Worm (Caenorhabditis elegans) whole organism, L4/young adult: Measurements from ENCODE around the gene fbxa-127.

Experiments used
- W03F9.2 ChIP-seq: fragments of 150-350 bp; optimal IDR thresholded peaks from 2 replicates; lab custom pipeline; 2014; ENCODE audit warnings: missing biosample characterization, missing genetic modification characterization
- dao-5 ChIP-seq: sonication (generic microtip); optimal IDR thresholded peaks from 2 replicates; lab custom pipeline; 2016; ENCODE audit warnings: missing genotype, missing genetic modification characterization, moderate library complexity, missing compliant biosample characterization
- him-1 ChIP-seq: sonication (generic microtip); optimal IDR thresholded peaks from 2 replicates; lab custom pipeline; 2016; ENCODE audit warnings: missing genotype, missing genetic modification reagents, missing genetic modification characterization, missing compliant biosample characterization

The fbxa-127 gene

DNA sequence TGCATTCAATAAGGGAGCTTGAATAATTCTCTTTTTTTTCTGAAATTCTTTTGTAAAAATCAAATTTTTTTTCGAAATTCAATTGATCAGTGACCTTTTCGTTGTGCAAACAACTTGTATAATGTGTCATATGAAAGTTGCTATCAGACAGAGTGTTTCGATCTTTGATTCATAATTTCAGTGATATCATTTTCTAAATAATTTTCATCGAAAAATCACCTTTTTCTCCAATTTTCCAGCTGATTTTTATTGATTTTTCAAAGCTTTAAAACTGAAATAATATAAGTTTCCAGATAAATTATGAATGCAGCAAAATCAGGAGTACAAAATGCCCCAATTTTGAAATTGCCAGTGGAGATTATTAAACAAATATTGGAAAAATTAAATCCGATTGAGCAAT lies at the start of gene fbxa-127:
Gene fbxa-127 (plus strand): TSS at position 301 of the 400 bp plus-strand sequence.
- no peak for TF ChIP-seq W03F9.2 (tag; lab: Kevin White, UChicago)
- TF ChIP-seq him-1 (tag; lab: Kevin White, UChicago): no peak
- no peak for TF ChIP-seq dao-5 (tag; lab: Kevin White, UChicago)

DNA sequence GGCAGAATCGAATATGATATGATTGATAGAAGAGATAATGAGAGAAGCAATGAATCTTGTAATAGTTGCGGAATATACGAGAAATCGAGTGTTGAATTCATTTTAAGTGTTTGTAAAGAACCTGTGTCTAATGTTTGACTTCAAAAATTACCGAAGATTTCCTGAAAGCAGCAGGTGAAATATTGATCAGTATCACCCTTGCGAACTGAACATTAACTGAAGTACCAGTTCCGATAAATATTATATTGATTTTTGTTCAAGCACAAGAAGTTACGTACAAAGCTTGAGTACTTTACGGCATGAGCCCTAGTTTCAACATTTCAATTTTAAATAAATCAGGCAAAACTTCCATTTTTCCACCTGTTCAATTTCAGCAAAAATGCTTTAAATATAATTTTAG lies 49.3 kb upstream of the fbxa-127 start, which contains the start of gene srz-103:
Gene srz-103 (minus strand): TSS at position 101 of the 400 bp plus-strand sequence.
- TF ChIP-seq dao-5 (tag; lab: Kevin White, UChicago) (no peak), W03F9.2 (tag; lab: Kevin White, UChicago) (no peak), him-1 (tag; lab: Kevin White, UChicago) (no peak)

DNA sequence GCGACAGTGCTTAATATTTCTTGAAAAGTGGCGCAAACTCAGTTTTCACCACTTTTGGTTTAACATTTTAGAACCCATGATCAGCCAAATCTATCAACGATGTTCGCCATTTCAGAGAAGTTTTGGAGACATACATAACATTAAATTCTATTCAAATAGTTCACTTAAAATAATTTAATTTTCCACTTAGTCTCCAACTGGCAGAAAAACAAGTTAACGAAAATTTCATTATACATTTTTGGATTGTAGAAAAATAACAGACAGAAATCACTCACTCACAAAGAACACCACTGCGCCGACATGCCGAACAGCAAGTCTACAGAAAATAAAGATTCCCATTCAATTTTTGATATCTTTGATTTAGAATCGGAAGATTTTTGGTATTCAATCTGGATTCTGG lies 48.5 kb upstream of the fbxa-127 start, which contains the start of gene srw-44:
Gene srw-44 (plus strand): TSS at position 301 of the 400 bp plus-strand sequence.
- no peak for TF ChIP-seq W03F9.2 (tag; lab: Kevin White, UChicago)
- TF ChIP-seq dao-5 (tag; lab: Kevin White, UChicago): no peak
- TF ChIP-seq him-1 (tag; lab: Kevin White, UChicago): no peak

DNA sequence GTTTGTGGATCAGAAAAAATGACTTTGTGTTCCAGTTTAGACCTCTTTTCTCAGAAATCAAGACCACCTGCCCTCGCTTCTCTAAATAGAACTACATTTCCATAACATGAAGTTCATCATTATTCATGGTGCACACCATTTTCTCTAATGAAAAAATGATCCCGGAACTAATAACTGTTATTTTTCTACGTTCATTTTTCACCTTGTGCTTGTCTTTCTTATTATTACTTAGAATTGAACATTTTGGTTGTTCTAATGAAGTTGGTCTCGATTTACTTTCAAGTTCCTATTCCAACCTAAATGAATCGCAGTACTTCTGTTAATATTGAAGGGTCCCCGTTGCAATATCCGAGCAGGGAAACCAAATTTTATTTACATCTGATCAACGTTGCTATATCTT lies 45.6 kb upstream of the fbxa-127 start, which contains the start of gene srw-36:
Gene srw-36 (plus strand): TSS at position 301 of the 400 bp plus-strand sequence.
- no peak for TF ChIP-seq W03F9.2 (tag; lab: Kevin White, UChicago)
- TF ChIP-seq him-1 (tag; lab: Kevin White, UChicago): no peak
- TF ChIP-seq dao-5 (tag; lab: Kevin White, UChicago): no peak

DNA sequence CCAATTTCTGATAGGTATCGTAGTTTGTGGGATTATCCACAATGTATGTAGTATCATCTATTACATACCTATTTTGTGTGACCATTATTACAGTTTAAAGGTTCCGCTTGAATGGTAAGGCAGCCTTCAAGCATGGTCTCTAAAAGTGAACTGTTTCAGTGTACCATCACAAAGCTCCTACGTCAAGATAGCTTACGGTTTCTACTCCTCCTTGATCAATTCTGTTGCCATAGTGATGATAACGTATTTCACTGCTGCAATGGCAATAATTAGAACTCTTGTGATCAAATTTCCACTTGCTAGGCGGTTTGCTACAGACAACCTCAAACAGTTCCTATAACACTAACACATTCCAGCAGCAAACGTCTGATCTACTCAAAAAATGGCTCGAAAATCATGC lies 45.2 kb upstream of the fbxa-127 start:
- TF ChIP-seq W03F9.2 (tag; lab: Kevin White, UChicago) (no peak), dao-5 (tag; lab: Kevin White, UChicago) (no peak), him-1 (tag; lab: Kevin White, UChicago) (no peak)

DNA sequence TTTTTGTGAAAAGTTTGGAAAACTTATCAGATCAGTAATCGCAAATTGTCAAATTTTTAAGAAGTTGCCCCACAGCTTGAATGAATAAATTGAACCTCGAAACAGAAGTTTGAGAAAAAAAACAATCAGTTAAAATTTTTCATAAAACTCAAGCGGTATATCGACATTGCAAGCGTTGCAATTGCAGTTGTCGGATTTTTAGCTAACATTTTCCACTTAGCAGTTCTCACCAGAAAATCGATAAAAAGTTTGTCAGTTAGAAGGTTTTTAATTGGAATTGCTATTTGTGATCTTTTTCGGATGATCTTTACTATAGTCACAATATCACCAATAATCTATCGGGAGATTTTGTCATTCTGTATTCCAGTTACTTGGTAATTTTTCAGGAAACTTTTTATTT lies 42.8 kb upstream of the fbxa-127 start, which contains the start of gene srw-43:
Gene srw-43 (plus strand): TSS at position 301 of the 400 bp plus-strand sequence.
- no peak for TF ChIP-seq W03F9.2 (tag; lab: Kevin White, UChicago)
- no peak for TF ChIP-seq him-1 (tag; lab: Kevin White, UChicago)
- no peak for TF ChIP-seq dao-5 (tag; lab: Kevin White, UChicago)

DNA sequence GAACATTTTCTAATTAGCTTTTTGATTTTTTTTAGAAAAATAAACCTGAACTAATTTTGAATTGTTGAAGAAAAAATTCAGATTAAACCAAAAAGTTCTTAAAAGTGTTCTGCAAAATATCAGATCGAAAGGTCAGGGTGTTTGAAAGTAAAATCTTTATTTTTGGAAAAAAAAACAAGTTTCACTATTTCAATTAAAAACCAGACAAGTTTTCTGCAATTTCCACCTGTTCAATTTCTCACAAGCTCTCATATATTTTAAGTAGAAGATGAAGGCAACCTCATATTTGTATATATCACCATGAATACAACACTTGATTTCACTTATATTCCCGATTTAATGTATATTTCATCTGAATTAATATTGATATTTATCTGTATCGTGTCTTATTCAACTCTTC lies 41.3 kb upstream of the fbxa-127 start, which contains the start of gene srz-102:
Gene srz-102 (plus strand): TSS at position 301 of the 400 bp plus-strand sequence.
- no peak for TF ChIP-seq him-1 (tag; lab: Kevin White, UChicago)
- TF ChIP-seq dao-5 (tag; lab: Kevin White, UChicago): no peak
- TF ChIP-seq W03F9.2 (tag; lab: Kevin White, UChicago): no peak

DNA sequence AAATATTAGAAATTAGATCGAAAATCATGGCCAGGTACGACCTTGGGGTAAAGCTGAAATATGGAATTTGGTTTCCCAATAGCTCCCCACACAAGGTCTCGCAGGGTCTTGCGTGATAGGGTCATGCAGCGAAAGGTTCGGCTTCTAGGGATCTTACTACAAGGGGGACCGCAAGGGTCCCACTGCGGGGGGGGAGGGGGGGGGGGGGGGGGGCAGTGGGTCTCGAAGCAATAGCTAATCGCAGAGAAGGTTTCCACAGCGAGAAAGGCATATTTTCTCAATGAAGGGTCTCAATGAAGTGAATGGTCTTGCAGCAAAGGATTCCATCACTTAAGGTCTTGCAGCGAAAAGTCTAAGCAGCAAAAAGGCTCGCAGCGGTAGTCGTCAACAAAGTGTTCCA lies 35.5 kb upstream of the fbxa-127 start:
- no peak for TF ChIP-seq him-1 (tag; lab: Kevin White, UChicago)
- TF ChIP-seq W03F9.2 (tag; lab: Kevin White, UChicago): no peak
- TF ChIP-seq dao-5 (tag; lab: Kevin White, UChicago): no peak

DNA sequence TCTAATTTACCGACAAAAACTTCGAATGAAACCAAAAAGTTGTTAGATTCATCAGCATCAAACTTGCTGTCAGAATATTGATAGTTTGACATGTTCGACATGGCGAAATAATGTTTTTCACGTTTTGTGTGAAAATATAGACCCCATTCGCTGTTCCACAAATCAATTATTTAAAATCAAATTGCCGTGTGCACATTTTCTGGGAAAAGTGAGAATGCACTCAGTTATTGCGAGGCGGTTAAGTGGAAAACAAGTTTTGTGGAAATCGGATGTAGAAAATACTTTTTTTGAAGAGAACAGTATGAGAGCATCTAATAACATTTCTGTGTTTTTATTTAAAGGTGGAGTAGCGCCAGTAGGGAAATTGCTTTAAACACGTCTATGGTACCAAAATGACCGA lies 34.8 kb upstream of the fbxa-127 start, which contains the start of gene srw-42:
Gene srw-42 (minus strand): TSS at position 101 of the 400 bp plus-strand sequence.
- no peak for TF ChIP-seq W03F9.2 (tag; lab: Kevin White, UChicago)
- no peak for TF ChIP-seq dao-5 (tag; lab: Kevin White, UChicago)
- no peak for TF ChIP-seq him-1 (tag; lab: Kevin White, UChicago)

DNA sequence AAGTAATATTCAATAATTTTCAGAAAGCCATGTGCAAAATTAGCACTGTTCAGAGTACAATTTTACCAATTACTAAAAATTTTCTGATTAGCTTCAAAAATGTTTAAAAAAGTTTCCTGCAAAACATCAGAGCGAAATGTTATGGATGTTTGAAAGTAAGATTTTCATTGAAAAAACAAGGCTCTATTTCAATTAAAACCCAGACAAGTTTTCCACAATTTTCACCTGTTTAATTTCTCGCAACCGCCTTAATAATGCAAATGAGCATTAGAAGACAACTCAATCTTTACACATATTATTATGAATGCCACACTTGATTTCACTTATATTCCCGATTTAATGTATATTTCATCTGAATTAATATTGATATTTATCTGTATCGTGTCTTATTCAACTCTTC lies 34.0 kb upstream of the fbxa-127 start, which contains the start of gene srz-101:
Gene srz-101 (plus strand): TSS at position 301 of the 400 bp plus-strand sequence.
- no peak for TF ChIP-seq dao-5 (tag; lab: Kevin White, UChicago)
- TF ChIP-seq W03F9.2 (tag; lab: Kevin White, UChicago): no peak
- no peak for TF ChIP-seq him-1 (tag; lab: Kevin White, UChicago)

DNA sequence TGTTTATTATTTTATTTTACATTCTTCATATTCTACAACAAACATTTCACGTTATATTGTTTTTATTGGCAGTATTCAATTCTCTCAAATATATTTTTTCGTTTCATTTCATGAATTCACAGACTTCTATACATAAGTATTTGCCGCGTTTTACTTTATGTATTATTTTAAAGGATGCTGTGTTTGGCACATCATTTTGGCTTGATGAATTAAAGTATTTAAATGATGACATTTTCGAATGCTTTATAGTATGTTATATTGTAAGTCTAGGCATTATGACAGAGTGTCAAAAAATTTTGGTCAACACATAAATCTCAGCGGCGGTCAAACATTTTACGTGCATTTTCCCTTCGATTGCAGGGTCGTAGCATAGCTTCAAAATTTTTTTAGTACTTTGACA lies 33.0 kb upstream of the fbxa-127 start:
- TF ChIP-seq W03F9.2 (tag; lab: Kevin White, UChicago) (no peak), him-1 (tag; lab: Kevin White, UChicago) (no peak), dao-5 (tag; lab: Kevin White, UChicago) (no peak)

DNA sequence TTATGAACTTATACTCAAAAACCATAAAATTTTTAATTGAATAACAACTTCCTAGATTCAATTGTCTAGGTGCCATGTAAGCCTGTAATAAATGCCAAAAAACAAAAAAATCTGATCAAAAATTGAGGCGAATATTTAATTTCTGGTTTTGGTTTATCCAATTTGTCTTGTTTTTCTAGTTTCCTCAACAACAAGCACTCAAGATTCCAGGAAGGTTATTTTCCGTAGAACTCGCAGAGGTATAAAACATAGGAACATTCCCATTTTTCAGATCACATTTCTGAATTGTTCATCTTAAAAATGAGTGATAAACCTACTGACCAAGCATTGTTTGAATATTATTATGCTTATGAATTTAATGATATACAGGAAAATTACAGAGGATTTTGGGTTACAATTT lies 31.4 kb upstream of the fbxa-127 start, which contains the start of gene srw-41:
Gene srw-41 (plus strand): TSS at position 301 of the 400 bp plus-strand sequence.
- TF ChIP-seq him-1 (tag; lab: Kevin White, UChicago): no peak
- no peak for TF ChIP-seq dao-5 (tag; lab: Kevin White, UChicago)
- TF ChIP-seq W03F9.2 (tag; lab: Kevin White, UChicago): no peak

DNA sequence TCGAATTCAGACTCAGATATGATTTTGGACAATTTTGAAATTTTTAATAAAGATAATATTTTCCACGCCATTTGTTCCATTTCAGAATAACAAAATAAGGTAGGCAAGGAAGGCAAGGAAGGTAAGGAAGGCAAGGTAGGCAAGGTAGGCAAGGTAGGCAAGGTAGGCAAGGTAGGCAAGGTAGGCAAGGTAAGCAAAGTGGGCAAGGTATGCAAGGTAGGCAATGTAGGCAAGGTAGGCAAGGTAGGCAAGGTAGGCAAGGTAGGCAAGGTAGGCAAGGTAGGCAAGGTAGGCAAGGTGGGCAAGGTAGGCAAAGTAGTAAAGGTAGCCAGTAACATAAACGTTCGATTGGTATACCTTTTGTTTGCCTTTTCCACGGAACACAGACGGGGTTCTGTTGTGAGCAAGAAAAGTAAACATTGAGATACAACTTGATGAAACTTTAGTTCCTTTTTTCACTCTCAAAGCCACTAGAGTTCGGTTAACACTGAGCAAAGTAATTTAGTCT lies 28.7 kb upstream of the fbxa-127 start, which contains the start of gene Y70C5C.1:
Gene Y70C5C.1 (plus strand): TSS at position 458 of the 508 bp plus-strand sequence.
- TF ChIP-seq him-1 (tag; lab: Kevin White, UChicago) (no peak), dao-5 (tag; lab: Kevin White, UChicago) (no peak), W03F9.2 (tag; lab: Kevin White, UChicago) (no peak)
